Fruit fly (Drosophila melanogaster) whole organism, embryonic: Measurements from ENCODE around the gene ArfGAP1.

Experiments
- Ada2b ChIP-seq: fragments of 200-800 bp; sonication (Bioruptor generic); IDR thresholded peaks from 2 replicates; pipeline ENCODE4 v1.3.6; 2022; ENCODE audit warnings: missing biosample characterization, missing genetic modification characterization
- CG10274 ChIP-seq: fragments of 200-800 bp; sonication (Bioruptor generic); optimal IDR thresholded peaks from 3 replicates; lab custom pipeline; 2017; ENCODE audit warnings: missing biosample characterization, mild to moderate bottlenecking, missing genetic modification characterization
- CG11247 ChIP-seq: fragments of 200-800 bp; sonication (Bioruptor generic); IDR thresholded peaks from 2 replicates; pipeline ENCODE4 v1.3.6; 2022; ENCODE audit warnings: missing biosample characterization, missing genetic modification characterization
- CG11456 ChIP-seq: fragments of 200-800 bp; sonication (Bioruptor generic); IDR thresholded peaks from 3 replicates; pipeline ENCODE4 v1.3.6; 2022; ENCODE audit warnings: missing biosample characterization, missing genetic modification characterization
- CG11695 ChIP-seq: fragments of 200-800 bp; sonication (Bioruptor generic); IDR thresholded peaks from 3 replicates; pipeline ENCODE4 v1.3.6; 2022; ENCODE audit warnings: missing biosample characterization, missing genetic modification characterization
- CG12391 ChIP-seq: fragments of 200-800 bp; sonication (Bioruptor generic); optimal IDR thresholded peaks from 3 replicates; lab custom pipeline; 2018; ENCODE audit warnings: missing biosample characterization, mild to moderate bottlenecking, missing genetic modification characterization, moderate library complexity
- CG12744 ChIP-seq: fragments of 200-800 bp; sonication (Bioruptor generic); optimal IDR thresholded peaks from 2 replicates; lab custom pipeline; 2016; ENCODE audit warnings: missing biosample characterization, missing genetic modification characterization
- CG13287 ChIP-seq: fragments of 200-800 bp; sonication (Bioruptor generic); IDR thresholded peaks from 2 replicates; pipeline ENCODE4 v1.3.6; 2022; ENCODE audit warnings: missing biosample characterization, missing genetic modification characterization; ENCODE audit not compliant: partially characterized antibody
- CG14441 ChIP-seq: fragments of 200-800 bp; sonication (Bioruptor generic); IDR thresholded peaks from 2 replicates; pipeline ENCODE4 v1.3.6; 2022; ENCODE audit warnings: missing biosample characterization, missing genetic modification characterization
- CG14710 ChIP-seq: fragments of 200-800 bp; sonication (Bioruptor generic); optimal IDR thresholded peaks from 3 replicates; lab custom pipeline; 2019; ENCODE audit warnings: missing biosample characterization, mild to moderate bottlenecking, missing genetic modification characterization, moderate library complexity
- CG2116 ChIP-seq: fragments of 200-800 bp; sonication (Bioruptor generic); optimal IDR thresholded peaks from 3 replicates; lab custom pipeline; 2018; ENCODE audit warnings: missing biosample characterization, mild to moderate bottlenecking, missing genetic modification characterization
- CG2129 ChIP-seq: fragments of 200-800 bp; sonication (Bioruptor generic); IDR thresholded peaks from 2 replicates; pipeline ENCODE4 v1.3.6; 2022; ENCODE audit warnings: missing biosample characterization, missing genetic modification characterization; ENCODE audit not compliant: partially characterized antibody
- CG30403 ChIP-seq: fragments of 200-800 bp; sonication (Bioruptor generic); optimal IDR thresholded peaks from 3 replicates; lab custom pipeline; 2016; ENCODE audit warnings: missing biosample characterization, missing genetic modification characterization
- CG3281 ChIP-seq: fragments of 200-800 bp; sonication (Bioruptor generic); optimal IDR thresholded peaks from 3 replicates; lab custom pipeline; 2017; ENCODE audit warnings: missing biosample characterization, mild to moderate bottlenecking, missing genetic modification characterization
- CG3847 ChIP-seq: fragments of 200-800 bp; sonication (Bioruptor generic); IDR thresholded peaks from 2 replicates; pipeline ENCODE4 v1.3.6; 2022; ENCODE audit warnings: missing biosample characterization, missing genetic modification characterization
- CG4617 ChIP-seq: fragments of 200-800 bp; sonication (Bioruptor generic); optimal IDR thresholded peaks from 3 replicates; lab custom pipeline; 2016; ENCODE audit warnings: missing biosample characterization, missing genetic modification characterization, borderline replicate concordance
- CG6683 ChIP-seq: fragments of 200-800 bp; sonication (Bioruptor generic); optimal IDR thresholded peaks from 2 replicates; lab custom pipeline; 2017; ENCODE audit warnings: missing biosample characterization, mild to moderate bottlenecking, missing genetic modification characterization, missing genetic modification reagents
- CG6854 ChIP-seq: fragments of 200-800 bp; sonication (Bioruptor generic); optimal IDR thresholded peaks from 3 replicates; lab custom pipeline; 2017; ENCODE audit warnings: missing biosample characterization, mild to moderate bottlenecking, missing genetic modification characterization
- CG8478 ChIP-seq: fragments of >200 bp; optimal IDR thresholded peaks from 2 replicates; lab custom pipeline; 2018
- CHES-1-like ChIP-seq: fragments of 200-800 bp; sonication (Bioruptor generic); optimal IDR thresholded peaks from 2 replicates; lab custom pipeline; 2016; ENCODE audit warnings: missing biosample characterization, missing genetic modification characterization
- Chrac-16 ChIP-seq: fragments of 200-800 bp; sonication (Bioruptor generic); optimal IDR thresholded peaks from 3 replicates; lab custom pipeline; 2016; ENCODE audit warnings: missing biosample characterization, missing genetic modification characterization
- Dp ChIP-seq: fragments of 200-800 bp; sonication (Bioruptor generic); optimal IDR thresholded peaks from 2 replicates; lab custom pipeline; 2018; ENCODE audit warnings: missing biosample characterization, mild to moderate bottlenecking, missing genetic modification characterization, moderate library complexity
- Dref ChIP-seq: fragments of 200-800 bp; sonication (Bioruptor generic); IDR thresholded peaks from 2 replicates; pipeline ENCODE4 v1.3.6; 2022; ENCODE audit warnings: missing biosample characterization, missing genetic modification characterization
- Elba2 ChIP-seq: fragments of 200-800 bp; sonication (Bioruptor generic); optimal IDR thresholded peaks from 3 replicates; lab custom pipeline; 2016; ENCODE audit warnings: missing biosample characterization, missing genetic modification characterization
- Fer2 ChIP-seq: fragments of 200-800 bp; sonication (Bioruptor generic); optimal IDR thresholded peaks from 2 replicates; lab custom pipeline; 2018; ENCODE audit warnings: missing biosample characterization, mild to moderate bottlenecking, missing genetic modification characterization, moderate library complexity
- Gug ChIP-seq: fragments of 200-800 bp; sonication (Bioruptor generic); IDR thresholded peaks from 4 replicates; pipeline ENCODE4 v1.3.6; 2022; ENCODE audit warnings: missing biosample characterization, missing genetic modification characterization
- HLH4C ChIP-seq: fragments of 200-800 bp; sonication (Bioruptor generic); IDR thresholded peaks from 3 replicates; pipeline ENCODE4 v1.3.6; 2022; ENCODE audit warnings: missing biosample characterization, missing genetic modification characterization; ENCODE audit not compliant: partially characterized antibody
- MBD-R2 ChIP-seq: fragments of 200-800 bp; sonication (Bioruptor generic); IDR thresholded peaks from 2 replicates; pipeline ENCODE4 v1.3.6; 2022; ENCODE audit warnings: missing biosample characterization, missing genetic modification characterization
- Med ChIP-seq: fragments of 200-800 bp; sonication (Bioruptor generic); peaks from one replicate; lab custom pipeline; 2016; ENCODE audit warnings: missing biosample characterization, missing genetic modification characterization, mild to moderate bottlenecking, inconsistent platforms, moderate library complexity
- Rfx ChIP-seq: fragments of 200-800 bp; sonication (Bioruptor generic); IDR thresholded peaks from 2 replicates; pipeline ENCODE4 v1.3.6; 2022; ENCODE audit warnings: missing biosample characterization, missing genetic modification characterization
- Xbp1 ChIP-seq: fragments of 200-800 bp; sonication (Bioruptor generic); optimal IDR thresholded peaks from 3 replicates; lab custom pipeline; 2016; ENCODE audit warnings: missing biosample characterization, mild to moderate bottlenecking, missing genetic modification characterization
- cato ChIP-seq: fragments of 200-800 bp; sonication (Bioruptor generic); optimal IDR thresholded peaks from 2 replicates; lab custom pipeline; 2016; ENCODE audit warnings: missing biosample characterization, missing genetic modification characterization, borderline replicate concordance
- chinmo ChIP-seq: fragments of 200-800 bp; sonication (Bioruptor generic); IDR thresholded peaks from 4 replicates; pipeline ENCODE4 v1.3.6; 2022; ENCODE audit warnings: missing biosample characterization, missing genetic modification characterization; ENCODE audit not compliant: partially characterized antibody
- dpn ChIP-seq, 2 experiments: fragments of 200-800 bp; sonication (Bioruptor generic); optimal IDR thresholded peaks; 3 replicates each; lab custom pipeline; 2016; ENCODE audit warnings: missing biosample characterization in 2 of 2, missing genetic modification characterization in 2 of 2
- esg ChIP-seq: fragments of 200-800 bp; sonication (Bioruptor generic); conservative IDR thresholded peaks from 2 replicates; pipeline ENCODE4 v1.3.6; 2022; ENCODE audit warnings: missing biosample characterization, missing genetic modification characterization
- gt ChIP-seq: fragments of 200-800 bp; sonication (Bioruptor generic); IDR thresholded peaks from 2 replicates; pipeline ENCODE4 v1.3.6; 2022; ENCODE audit warnings: missing biosample characterization, missing genetic modification characterization
- insv ChIP-seq, 2 experiments: fragments of 200-800 bp; sonication (Bioruptor generic); optimal IDR thresholded peaks; 3 replicates each; lab custom pipeline; 2016 to 2018; ENCODE audit warnings: missing biosample characterization in 2 of 2, missing genetic modification characterization in 2 of 2
- inv ChIP-seq: fragments of 200-800 bp; sonication (Bioruptor generic); IDR thresholded peaks from 2 replicates; pipeline ENCODE4 v1.3.6; 2022; ENCODE audit warnings: missing biosample characterization, missing genetic modification characterization; ENCODE audit not compliant: partially characterized antibody
- jigr1 ChIP-seq: fragments of 200-800 bp; sonication (Bioruptor generic); IDR thresholded peaks from 3 replicates; pipeline ENCODE4 v1.3.6; 2022; ENCODE audit warnings: missing biosample characterization, missing genetic modification characterization
- lov ChIP-seq, 2 experiments: fragments of 200-800 bp in 1 of 2; fragments of >200 bp in 1 of 2; sonication (Bioruptor generic) in 1 of 2; IDR thresholded peaks in 1 of 2; optimal IDR thresholded peaks in 1 of 2; 2 replicates in 1 of 2; 3 replicates in 1 of 2; pipeline versions ENCODE4 v1.3.6 to Lab custom; 2017 to 2022; ENCODE audit warnings: missing biosample characterization in 1 of 2, missing genetic modification characterization in 1 of 2
- luna ChIP-seq: fragments of 200-800 bp; sonication (Bioruptor generic); optimal IDR thresholded peaks from 2 replicates; lab custom pipeline; 2016; ENCODE audit warnings: missing biosample characterization, missing genetic modification characterization
- onecut ChIP-seq: fragments of 200-800 bp; sonication (Bioruptor generic); IDR thresholded peaks from 2 replicates; pipeline ENCODE4 v1.3.6; 2022; ENCODE audit warnings: missing biosample characterization, missing genetic modification characterization
- p53 ChIP-seq: fragments of 200-800 bp; sonication (Bioruptor generic); optimal IDR thresholded peaks from 2 replicates; lab custom pipeline; 2016; ENCODE audit warnings: missing biosample characterization, missing genetic modification characterization
- pho ChIP-seq: fragments of 200-800 bp; sonication (Bioruptor generic); optimal IDR thresholded peaks from 2 replicates; lab custom pipeline; 2016; ENCODE audit warnings: missing biosample characterization, missing genetic modification characterization
- psq ChIP-seq: fragments of 200-800 bp; sonication (Bioruptor generic); optimal IDR thresholded peaks from 2 replicates; lab custom pipeline; 2017; ENCODE audit warnings: missing biosample characterization, missing genetic modification characterization
- schlank ChIP-seq: fragments of 200-800 bp; sonication (Bioruptor generic); optimal IDR thresholded peaks from 2 replicates; lab custom pipeline; 2018; ENCODE audit warnings: missing biosample characterization, mild to moderate bottlenecking, missing genetic modification characterization
- sens ChIP-seq: fragments of 200-800 bp; sonication (Bioruptor generic); peaks from one replicate; lab custom pipeline; 2016; ENCODE audit warnings: missing biosample characterization, missing genetic modification characterization
- slbo ChIP-seq: fragments of 200-800 bp; sonication (Bioruptor generic); IDR thresholded peaks from 2 replicates; pipeline ENCODE4 v1.3.6; 2022; ENCODE audit warnings: missing biosample characterization, missing genetic modification characterization
- sr ChIP-seq: fragments of 200-800 bp; sonication (Bioruptor generic); IDR thresholded peaks from 3 replicates; pipeline ENCODE4 v1.3.6; 2022; ENCODE audit warnings: missing biosample characterization, missing genetic modification characterization
- stwl ChIP-seq: fragments of 200-800 bp; sonication (Bioruptor generic); optimal IDR thresholded peaks from 3 replicates; lab custom pipeline; 2018; ENCODE audit warnings: missing biosample characterization, mild to moderate bottlenecking, missing genetic modification characterization, moderate library complexity
- zen2 ChIP-seq: fragments of 200-800 bp; sonication (Bioruptor generic); IDR thresholded peaks from 3 replicates; pipeline ENCODE4 v1.3.6; 2022; ENCODE audit warnings: missing biosample characterization, missing genetic modification characterization; ENCODE audit not compliant: partially characterized antibody

The ArfGAP1 gene

dm6 chr3L:12417341-12417740 is at the start of gene ArfGAP1 (continued):
- TF ChIP-seq psq (GFP tag; lab: Kevin White, UChicago) (no peak), gt (GFP tag; lab: Robert Waterston, UW) (no peak), lov (optimal IDR thresholded peaks at IDR 0.05; lab: Kevin White, UChicago) (no peak), lov (GFP tag; IDR thresholded peaks at IDR 0.05; lab: Robert Waterston, UW) (no peak), CG11456 (GFP tag; lab: Robert Waterston, UW) (peak; percentile 28; the same call in 1 of the 3 replicates), cato (GFP tag; lab: Kevin White, UChicago) (no peak), CG3281 (no peak), Rfx (GFP tag; lab: Robert Waterston, UW) (peak; percentile 73), Ada2b (GFP tag; lab: Robert Waterston, UW) (peak; percentile 29; the same call in 1 of the 2 replicates), sr (no peak), luna (GFP tag; lab: Kevin White, UChicago) (no peak), Dp (peak; percentile 56), CG12391 (tag; lab: Kevin White, UChicago) (no peak), esg (GFP tag; lab: Robert Waterston, UW) (no peak), stwl (tag; lab: Kevin White, UChicago) (no peak), HLH4C (GFP tag; lab: Robert Waterston, UW) (peak; percentile 91), jigr1 (GFP tag; lab: Robert Waterston, UW) (no peak), CG6683 (GFP tag; lab: Kevin White, UChicago) (no peak), schlank (tag; lab: Kevin White, UChicago) (no peak), zen2 (peak; percentile 97), insv (GFP tag; optimal IDR thresholded peaks at IDR 0.05; lab: Kevin White, UChicago) (peak in 1 of 2 experiments; percentile 89), Fer2 (tag; lab: Kevin White, UChicago) (no peak), CG13287 (GFP tag; lab: Robert Waterston, UW) (peak; percentile 99), p53 (GFP tag; lab: Kevin White, UChicago) (no peak), Dref (GFP tag; lab: Robert Waterston, UW) (peak; percentile 97), CG4617 (GFP tag; lab: Kevin White, UChicago) (peak; percentile 59), Med (GFP tag; lab: Kevin White, UChicago) (peak; percentile 23), CHES-1-like (peak; percentile 3), CG3847 (peak; percentile 53), CG14441 (GFP tag; lab: Robert Waterston, UW) (no peak), CG30403 (GFP tag; lab: Kevin White, UChicago) (peak; percentile 1), CG14710 (tag; lab: Kevin White, UChicago) (peak; percentile 10), sens (GFP tag; lab: Kevin White, UChicago) (peak; percentile 8), CG12744 (GFP tag; lab: Kevin White, UChicago) (no peak), pho (GFP tag; lab: Kevin White, UChicago) (no peak), CG6854 (GFP tag; lab: Kevin White, UChicago) (no peak), Gug (GFP tag; lab: Robert Waterston, UW) (peak; percentile 47; the same call in 1 of the 4 replicates), inv (GFP tag; lab: Robert Waterston, UW) (peak; percentile 94), chinmo (peak; percentile 97), CG11695 (no peak), CG2129 (peak; percentile 96), MBD-R2 (peak; percentile 65), CG10274 (GFP tag; lab: Kevin White, UChicago) (no peak), CG11247 (GFP tag; lab: Robert Waterston, UW) (peak; percentile 33; the same call in 1 of the 2 replicates), Xbp1 (GFP tag; lab: Kevin White, UChicago) (peak; percentile 15), CG8478 (no peak), slbo (GFP tag; lab: Robert Waterston, UW) (peak; percentile 48; the same call in 1 of the 2 replicates), onecut (no peak), Elba2 (peak; percentile 56), dpn (GFP tag; optimal IDR thresholded peaks at IDR 0.05; lab: Kevin White, UChicago) (peak in 1 of 2 experiments; percentile 19), Chrac-16 (no peak), CG2116 (GFP tag; lab: Kevin White, UChicago) (peak; percentile 37)
